Fruit fly (Drosophila melanogaster) whole organism, prepupa: ENCODE data around the gene CG5346.

ENCODE experiments used
- Blimp-1 ChIP-seq: fragments of 200-800 bp; sonication (Bioruptor generic); optimal IDR thresholded peaks from 3 replicates; lab custom pipeline; 2017; ENCODE audit warnings: missing biosample characterization, missing genetic modification characterization, mild to moderate bottlenecking, moderate library complexity, missing genetic modification reagents
- CG11294 ChIP-seq: fragments of 200-800 bp; sonication (Bioruptor generic); IDR thresholded peaks from 2 replicates; pipeline ENCODE4 v1.3.6; 2022; ENCODE audit warnings: missing biosample characterization, missing genetic modification characterization
- CG11762 ChIP-seq: fragments of 200-800 bp; sonication (Bioruptor generic); optimal IDR thresholded peaks from 3 replicates; lab custom pipeline; 2016; ENCODE audit warnings: missing biosample characterization, missing genetic modification characterization; ENCODE audit not compliant: insufficient read depth
- CG11902 ChIP-seq: fragments of 200-800 bp; sonication (Bioruptor generic); optimal IDR thresholded peaks from 3 replicates; lab custom pipeline; 2016; ENCODE audit warnings: missing biosample characterization, missing genetic modification characterization
- CG1621 ChIP-seq: fragments of 200-800 bp; sonication (Bioruptor generic); optimal IDR thresholded peaks from 3 replicates; lab custom pipeline; 2018; ENCODE audit warnings: missing biosample characterization, mild to moderate bottlenecking, missing genetic modification characterization
- CG3032 ChIP-seq: fragments of 200-800 bp; optimal IDR thresholded peaks from 2 replicates; lab custom pipeline; 2019; ENCODE audit warnings: missing biosample characterization, mild to moderate bottlenecking, missing genetic modification characterization, moderate library complexity
- CG31627 ChIP-seq: fragments of 200-800 bp; sonication (Bioruptor generic); optimal IDR thresholded peaks from 3 replicates; lab custom pipeline; 2016; ENCODE audit warnings: missing biosample characterization, missing genetic modification characterization
- CG32006 ChIP-seq: fragments of 200-800 bp; sonication (Bioruptor generic); optimal IDR thresholded peaks from 3 replicates; lab custom pipeline; 2017; ENCODE audit warnings: missing biosample characterization, mild to moderate bottlenecking, missing genetic modification characterization
- CG6163 ChIP-seq: fragments of 200-800 bp; sonication (Bioruptor generic); IDR thresholded peaks from 3 replicates; pipeline ENCODE4 v1.3.6; 2022; ENCODE audit warnings: missing biosample characterization, missing genetic modification characterization
- CG6276 ChIP-seq: fragments of 200-800 bp; sonication (Bioruptor generic); optimal IDR thresholded peaks from 2 replicates; lab custom pipeline; 2017; ENCODE audit warnings: missing biosample characterization, mild to moderate bottlenecking, missing genetic modification characterization
- CG6808 ChIP-seq: fragments of 200-800 bp; sonication (Bioruptor generic); optimal IDR thresholded peaks from 3 replicates; lab custom pipeline; 2017; ENCODE audit warnings: missing biosample characterization, missing genetic modification characterization, mild to moderate bottlenecking, moderate library complexity, missing genetic modification reagents
- CG6854 ChIP-seq: fragments of 200-800 bp; sonication (Bioruptor generic); optimal IDR thresholded peaks from 2 replicates; lab custom pipeline; 2017; ENCODE audit warnings: missing biosample characterization, mild to moderate bottlenecking, missing genetic modification characterization
- CG7368 ChIP-seq: fragments of 200-800 bp; sonication (Bioruptor generic); optimal IDR thresholded peaks from 3 replicates; lab custom pipeline; 2016; ENCODE audit warnings: missing biosample characterization, missing genetic modification characterization
- CG8119 ChIP-seq: fragments of 200-800 bp; sonication (Bioruptor generic); IDR thresholded peaks from 3 replicates; pipeline ENCODE4 v1.3.6; 2022; ENCODE audit warnings: missing biosample characterization, missing genetic modification characterization
- Eip75B ChIP-seq: fragments of 200-800 bp; sonication (Bioruptor generic); optimal IDR thresholded peaks from 3 replicates; lab custom pipeline; 2016; ENCODE audit warnings: missing biosample characterization, missing genetic modification characterization
- Gug ChIP-seq: fragments of 200-800 bp; sonication (Bioruptor generic); IDR thresholded peaks from 2 replicates; pipeline ENCODE4 v1.3.6; 2022; ENCODE audit warnings: missing biosample characterization, missing genetic modification characterization
- OdsH ChIP-seq: fragments of 200-800 bp; sonication (Bioruptor generic); optimal IDR thresholded peaks from 3 replicates; lab custom pipeline; 2016; ENCODE audit warnings: missing biosample characterization, missing genetic modification characterization
- Smox ChIP-seq: fragments of 200-800 bp; sonication (Bioruptor generic); optimal IDR thresholded peaks from 3 replicates; lab custom pipeline; 2016; ENCODE audit warnings: missing biosample characterization, missing genetic modification characterization
- Sox102F ChIP-seq: fragments of 200-800 bp; sonication (Bioruptor generic); optimal IDR thresholded peaks from 2 replicates; lab custom pipeline; 2016; ENCODE audit warnings: missing biosample characterization, mild to moderate bottlenecking, missing genetic modification characterization
- Sox14 ChIP-seq: fragments of 200-800 bp; sonication (Bioruptor generic); optimal IDR thresholded peaks from 3 replicates; lab custom pipeline; 2016; ENCODE audit warnings: missing biosample characterization, missing genetic modification characterization
- Sox15 ChIP-seq: fragments of 200-800 bp; sonication (Bioruptor generic); optimal IDR thresholded peaks from 3 replicates; lab custom pipeline; 2016; ENCODE audit warnings: missing biosample characterization, missing genetic modification characterization
- cyc ChIP-seq: fragments of 200-800 bp; sonication (Bioruptor generic); optimal IDR thresholded peaks from 3 replicates; lab custom pipeline; 2016; ENCODE audit warnings: missing biosample characterization, missing genetic modification characterization
- esn ChIP-seq: fragments of 200-800 bp; sonication (Bioruptor generic); optimal IDR thresholded peaks from 2 replicates; lab custom pipeline; 2016; ENCODE audit warnings: missing biosample characterization, mild to moderate bottlenecking, missing genetic modification characterization, moderate library complexity
- fd59A ChIP-seq: fragments of 200-800 bp; sonication (Bioruptor generic); optimal IDR thresholded peaks from 2 replicates; lab custom pipeline; 2017; ENCODE audit warnings: missing biosample characterization, mild to moderate bottlenecking, missing genetic modification characterization, missing genetic modification reagents
- fd85E ChIP-seq: fragments of 200-800 bp; sonication (Bioruptor generic); optimal IDR thresholded peaks from 3 replicates; lab custom pipeline; 2016; ENCODE audit warnings: missing biosample characterization, missing genetic modification characterization
- lz ChIP-seq: fragments of 200-800 bp; sonication (Bioruptor generic); optimal IDR thresholded peaks from 3 replicates; lab custom pipeline; 2016; ENCODE audit warnings: missing biosample characterization, missing genetic modification characterization
- pdm3 ChIP-seq: fragments of 200-800 bp; sonication (Bioruptor generic); optimal IDR thresholded peaks from 3 replicates; lab custom pipeline; 2016; ENCODE audit warnings: missing biosample characterization, missing genetic modification characterization
- ss ChIP-seq, 2 experiments: fragments of 200-800 bp; sonication (Bioruptor generic); optimal IDR thresholded peaks; 2 replicates in 1 of 2; 3 replicates in 1 of 2; lab custom pipeline; 2017 to 2018; ENCODE audit warnings: mild to moderate bottlenecking in 2 of 2, missing biosample characterization in 2 of 2, missing genetic modification characterization in 2 of 2, moderate library complexity in 1 of 2

CG5346 gene

dm6 chr3R:22492767-22493166 is 35.7 kb downstream of the CG5346 start, which contains the start of gene tHMG2:
Gene tHMG2, plus strand, starts transcription at chr3R:22492953.
- TF ChIP-seq Sox102F (GFP tag; lab: Kevin White, UChicago) (no peak), CG3032 (tag; lab: Kevin White, UChicago) (no peak), CG11294 (no peak), pdm3 (GFP tag; lab: Kevin White, UChicago) (no peak), esn (GFP tag; lab: Kevin White, UChicago) (no peak), fd85E (GFP tag; lab: Kevin White, UChicago) (no peak), Eip75B (GFP tag; lab: Kevin White, UChicago) (no peak), CG32006 (GFP tag; lab: Kevin White, UChicago) (no peak), OdsH (no peak), Smox (GFP tag; lab: Kevin White, UChicago) (no peak), CG8119 (GFP tag; lab: Robert Waterston, UW) (no peak), CG1621 (tag; lab: Kevin White, UChicago) (no peak)

- no peak for TF ChIP-seq CG11762 (GFP tag; lab: Kevin White, UChicago)
- no peak for TF ChIP-seq CG6163
- TF ChIP-seq Eip75B (GFP tag; lab: Kevin White, UChicago), result no peak
- TF ChIP-seq lz (GFP tag; lab: Kevin White, UChicago), result peak; percentile 15
- TF ChIP-seq ss (GFP tag; optimal IDR thresholded peaks at IDR 0.05; lab: Kevin White, UChicago), result no peak
- TF ChIP-seq esn (GFP tag; lab: Kevin White, UChicago), result peak; percentile 45
- peak; percentile 27 for TF ChIP-seq CG3032 (tag; lab: Kevin White, UChicago)
- TF ChIP-seq CG31627 (GFP tag; lab: Kevin White, UChicago), result peak; percentile 13
- TF ChIP-seq CG6808 (GFP tag; lab: Kevin White, UChicago), result no peak
Measured at dm6 chr3R:22491088-22491879, 37.2 kb downstream of the CG5346 start, which contains the start of the genes CCT1 and tHMG1. Gene CCT1, minus strand, starts transcription at chr3R:22491439. Gene tHMG1, plus strand, starts transcription at chr3R:22491829.

dm6 chr3R:22488855-22489254 is 39.6 kb downstream of the CG5346 start, which contains the start of gene CG5376:
Gene CG5376, minus strand, starts transcription at chr3R:22488955.
- TF ChIP-seq CG7368 (GFP tag; lab: Kevin White, UChicago) (no peak), Sox14 (GFP tag; lab: Kevin White, UChicago) (no peak), ss (GFP tag; optimal IDR thresholded peaks at IDR 0.05; lab: Kevin White, UChicago) (no peak), Blimp-1 (GFP tag; lab: Kevin White, UChicago) (no peak), CG6276 (no peak), CG6808 (GFP tag; lab: Kevin White, UChicago) (no peak), CG11902 (GFP tag; lab: Kevin White, UChicago) (no peak), CG11294 (no peak)

dm6 chr3R:22487037-22487492 is 41.4 kb downstream of the CG5346 start, which contains the start of gene Pfdn5:
Gene Pfdn5, plus strand, starts transcription at chr3R:22487039.
- TF ChIP-seq Sox15 (GFP tag; lab: Kevin White, UChicago), result no peak
- no peak for TF ChIP-seq CG6163
- no peak for TF ChIP-seq CG6854 (GFP tag; lab: Kevin White, UChicago)
- no peak for TF ChIP-seq fd59A (GFP tag; lab: Kevin White, UChicago)
- no peak for TF ChIP-seq Gug (GFP tag; lab: Robert Waterston, UW)
- TF ChIP-seq, all 60 proteins: peak for 0

- no peak for TF ChIP-seq cyc (GFP tag; lab: Kevin White, UChicago)
Measured at dm6 chr3R:22483537-22483936, 44.9 kb downstream of the CG5346 start.
